Fruit fly (Drosophila melanogaster) S2 (cell line): Measurements from ENCODE around the gene CG1231.

ENCODE experiments used
- CG8478 ChIP-seq: fragments of >200 bp; optimal IDR thresholded peaks from 2 replicates; lab custom pipeline; 2018
- CTCF ChIP-seq, 2 experiments: fragments of >200 bp; optimal IDR thresholded peaks; 2 replicates each; lab custom pipeline; 2018

DNA sequence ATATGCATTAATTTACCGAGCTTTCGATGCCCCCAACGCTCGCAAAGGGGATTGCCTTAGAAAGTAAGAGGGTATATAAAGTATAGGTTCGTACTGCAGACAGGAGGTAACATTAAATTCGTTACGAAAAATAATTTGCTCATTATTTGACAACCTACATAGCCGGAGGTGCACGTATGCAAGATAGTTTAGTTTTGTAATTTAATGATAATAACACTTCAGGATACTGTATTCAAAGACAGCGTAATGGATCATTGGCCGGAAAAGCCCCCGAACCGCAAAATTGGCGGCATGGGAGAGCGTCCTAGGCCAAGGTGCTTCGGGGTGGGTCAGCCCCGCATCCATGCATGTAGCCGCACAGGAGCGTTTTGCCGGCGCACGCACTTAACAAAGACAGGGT lies 43.9 kb upstream of the CG1231 start:
- no peak for TF ChIP-seq CG8478 (lab: Kevin White, UChicago)
- TF ChIP-seq CTCF (optimal IDR thresholded peaks at IDR 0.05; lab: Kevin White, UChicago) = no peak
